Worm (Caenorhabditis elegans): ENCODE results near the gene eri-1.

eri-1 gene

ce11 chrIV:410420-410891 is 9.3 kb downstream of the eri-1 start, which contains the start of gene T07A9.12:
Gene T07A9.12 (plus strand): TSS chrIV:410867.
- TF ChIP-seq ztf-29 (GFP tag; IDR thresholded peaks at IDR 0.05): peak; percentile 54; the same call in 1 of the 2 replicates
- no peak for TF ChIP-seq tab-1 (GFP tag; IDR thresholded peaks at IDR 0.05)
- TF ChIP-seq ref-1 (GFP tag; conservative IDR thresholded peaks at IDR 0.05): no peak
- peak; percentile 77 for TF ChIP-seq cog-1 (tag; optimal IDR thresholded peaks at IDR 0.05)
- TF ChIP-seq med-1 (GFP tag; optimal IDR thresholded peaks at IDR 0.05; ENCODE audit: insufficient read depth): no peak
- no peak for TF ChIP-seq ztf-23 (GFP tag; IDR thresholded peaks at IDR 0.05)
- TF ChIP-seq T22C8.4 (GFP tag; IDR thresholded peaks at IDR 0.05): no peak
- 0 out of 2 replicates have a peak, but pooled peaks have one; percentile 39 for TF ChIP-seq flt-1 (GFP tag; IDR thresholded peaks at IDR 0.05)
- TF ChIP-seq klf-2 (GFP tag; conservative IDR thresholded peaks at IDR 0.05): no peak

- TF ChIP-seq cog-1 (tag; optimal IDR thresholded peaks at IDR 0.05) (no peak), med-1 (GFP tag; optimal IDR thresholded peaks at IDR 0.05; ENCODE audit: insufficient read depth) (no peak), T22C8.4 (GFP tag; IDR thresholded peaks at IDR 0.05) (no peak)
Measured at ce11 chrIV:409935-410334, 9.8 kb downstream of the eri-1 start, which contains the start of gene kgb-1. Gene kgb-1 (minus strand): TSS chrIV:410035.

DNA sequence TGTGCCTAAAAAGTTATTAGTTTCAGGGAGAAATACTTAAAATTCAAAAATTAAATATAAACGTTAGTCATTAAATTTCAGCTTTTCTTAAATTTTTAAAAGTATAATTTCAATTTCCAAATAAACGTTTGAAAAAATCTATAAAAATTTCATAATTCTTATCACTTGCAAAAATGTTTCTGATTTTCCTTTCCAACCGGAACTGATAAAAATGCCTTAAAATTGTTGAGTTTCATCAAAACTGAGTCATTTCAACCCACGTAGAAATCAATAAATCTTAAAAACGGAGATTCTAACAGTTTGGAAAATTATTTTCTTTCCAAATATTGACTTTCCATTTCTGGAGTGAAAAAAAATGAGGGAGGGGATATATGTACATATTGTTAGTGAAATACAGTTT is 10.9 kb downstream of the eri-1 start:
- no peak for TF ChIP-seq ztf-23 (GFP tag; IDR thresholded peaks at IDR 0.05)
- TF ChIP-seq flt-1 (GFP tag; IDR thresholded peaks at IDR 0.05): no peak
- no peak for TF ChIP-seq klf-2 (GFP tag; conservative IDR thresholded peaks at IDR 0.05)
- TF ChIP-seq tab-1 (GFP tag; IDR thresholded peaks at IDR 0.05): no peak
- no peak for TF ChIP-seq ref-1 (GFP tag; conservative IDR thresholded peaks at IDR 0.05)
- no peak for TF ChIP-seq ztf-29 (GFP tag; IDR thresholded peaks at IDR 0.05)
- no peak for TF ChIP-seq T22C8.4 (GFP tag; IDR thresholded peaks at IDR 0.05)
- TF ChIP-seq med-1 (GFP tag; optimal IDR thresholded peaks at IDR 0.05; ENCODE audit: insufficient read depth): no peak
- no peak for TF ChIP-seq cog-1 (tag; optimal IDR thresholded peaks at IDR 0.05)

DNA sequence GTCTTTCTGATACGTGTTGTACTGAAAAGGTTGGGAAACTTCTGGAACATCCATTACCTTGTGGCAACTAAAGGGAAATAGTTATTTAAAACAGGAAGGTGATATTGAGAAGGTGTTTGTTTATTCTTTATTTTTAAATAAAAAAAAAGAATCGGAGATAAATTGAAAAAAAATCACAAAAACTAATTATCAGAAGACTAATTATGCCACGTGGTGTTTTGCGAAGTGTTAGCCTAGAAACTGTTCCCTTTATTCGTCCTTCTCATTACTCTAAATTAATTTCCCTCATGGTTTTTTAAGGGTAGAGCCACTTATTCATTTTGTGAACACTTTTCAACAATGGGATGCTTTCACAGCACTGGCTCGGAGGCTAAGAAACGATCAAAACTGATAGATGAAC is 18.4 kb downstream of the eri-1 start, which contains the start of gene gpa-4:
TSS of gene gpa-4 (plus strand) at position 301 of the 400 bp plus-strand sequence.
- no peak for TF ChIP-seq ref-1 (GFP tag; conservative IDR thresholded peaks at IDR 0.05)
- no peak for TF ChIP-seq ztf-29 (GFP tag; IDR thresholded peaks at IDR 0.05)
- no peak for TF ChIP-seq med-1 (GFP tag; optimal IDR thresholded peaks at IDR 0.05; ENCODE audit: insufficient read depth)
- no peak for TF ChIP-seq T22C8.4 (GFP tag; IDR thresholded peaks at IDR 0.05)
- no peak for TF ChIP-seq klf-2 (GFP tag; conservative IDR thresholded peaks at IDR 0.05)
- no peak for TF ChIP-seq cog-1 (tag; optimal IDR thresholded peaks at IDR 0.05)
- TF ChIP-seq tab-1 (GFP tag; IDR thresholded peaks at IDR 0.05): no peak
- TF ChIP-seq flt-1 (GFP tag; IDR thresholded peaks at IDR 0.05): no peak

ce11 chrIV:396373-396772 is 23.4 kb downstream of the eri-1 start, which contains the start of gene rrp-8:
Gene rrp-8 (plus strand): TSS chrIV:396545.
- TF ChIP-seq ztf-23 (GFP tag; IDR thresholded peaks at IDR 0.05) (no peak), flt-1 (GFP tag; IDR thresholded peaks at IDR 0.05) (no peak), tab-1 (GFP tag; IDR thresholded peaks at IDR 0.05) (no peak), ztf-29 (GFP tag; IDR thresholded peaks at IDR 0.05) (no peak), med-1 (GFP tag; optimal IDR thresholded peaks at IDR 0.05; ENCODE audit: insufficient read depth) (no peak), ref-1 (GFP tag; conservative IDR thresholded peaks at IDR 0.05) (no peak), T22C8.4 (GFP tag; IDR thresholded peaks at IDR 0.05) (no peak)

DNA sequence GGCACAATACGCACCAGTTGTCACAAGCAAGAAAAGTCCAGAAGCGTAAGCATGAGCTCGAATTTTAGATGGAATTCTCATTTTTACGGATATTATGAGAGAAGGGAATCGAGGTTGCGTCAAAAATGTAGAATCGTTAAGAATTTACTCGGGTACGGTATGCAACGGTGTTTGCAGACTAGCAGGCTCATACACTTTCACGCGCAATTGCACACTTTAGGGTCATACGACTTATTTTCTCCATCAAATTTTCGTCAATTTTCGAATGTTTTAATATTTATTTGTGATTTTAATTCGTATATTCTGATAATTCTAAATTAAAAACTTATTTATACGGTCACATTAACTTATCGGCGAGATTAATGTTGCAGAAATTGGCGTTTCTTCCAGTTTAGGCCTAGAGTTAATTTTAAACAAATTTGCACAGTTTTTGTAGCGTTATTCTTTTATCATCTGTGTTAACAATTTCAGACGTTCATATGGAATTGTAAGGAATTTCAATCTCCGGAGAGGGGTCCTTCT is 26.3 kb downstream of the eri-1 start, which contains the start of the genes T07A9.15 and nog-1:
TSS of gene T07A9.15 (minus strand) at position 138 of the 522 bp plus-strand sequence.
TSS of gene nog-1 (plus strand) at position 472 of the 522 bp plus-strand sequence.
- TF ChIP-seq flt-1 (GFP tag; IDR thresholded peaks at IDR 0.05) (0 out of 2 replicates have a peak, but pooled peaks have one; percentile 57), ztf-23 (GFP tag; IDR thresholded peaks at IDR 0.05) (peak; percentile 27; the same call in 1 of the 2 replicates), T22C8.4 (GFP tag; IDR thresholded peaks at IDR 0.05) (no peak)

DNA sequence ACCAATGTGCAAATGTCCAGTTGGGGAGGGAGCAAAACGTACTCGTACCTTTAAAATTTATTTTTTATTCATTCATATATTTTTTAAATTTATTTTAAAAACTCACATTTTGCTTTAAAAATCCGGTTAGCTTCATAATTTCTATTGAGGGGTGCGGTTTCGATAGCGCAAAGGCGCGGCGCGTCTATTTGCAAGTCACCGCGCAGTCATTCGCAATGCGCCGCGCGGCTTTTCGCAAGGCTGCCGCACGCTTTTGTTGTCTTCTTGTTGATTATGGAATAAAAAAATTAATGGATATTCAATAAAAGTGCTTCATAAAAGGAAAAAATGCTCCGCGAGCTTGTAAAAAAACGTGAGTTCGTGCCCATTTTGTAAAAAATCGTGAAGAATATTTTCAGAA is 29.5 kb downstream of the eri-1 start, which contains the start of the genes ears-2 and uncp-18:
TSS of gene ears-2 (minus strand) at position 190 of the 400 bp plus-strand sequence.
TSS of gene uncp-18 (plus strand) at position 282 of the 400 bp plus-strand sequence.
- peak; percentile 98 for TF ChIP-seq med-1 (GFP tag; optimal IDR thresholded peaks at IDR 0.05; ENCODE audit: insufficient read depth)
- peak; percentile 98 for TF ChIP-seq ztf-23 (GFP tag; IDR thresholded peaks at IDR 0.05)
- TF ChIP-seq T22C8.4 (GFP tag; IDR thresholded peaks at IDR 0.05): peak; percentile 96
- TF ChIP-seq flt-1 (GFP tag; IDR thresholded peaks at IDR 0.05): peak; percentile 95
- TF ChIP-seq cog-1 (tag; optimal IDR thresholded peaks at IDR 0.05): peak; percentile 95
- TF ChIP-seq klf-2 (GFP tag; conservative IDR thresholded peaks at IDR 0.05): peak; percentile 99
- peak; percentile 87 for TF ChIP-seq ref-1 (GFP tag; conservative IDR thresholded peaks at IDR 0.05)
- peak; percentile 97 for TF ChIP-seq ztf-29 (GFP tag; IDR thresholded peaks at IDR 0.05)
- TF ChIP-seq tab-1 (GFP tag; IDR thresholded peaks at IDR 0.05): peak; percentile 97

DNA sequence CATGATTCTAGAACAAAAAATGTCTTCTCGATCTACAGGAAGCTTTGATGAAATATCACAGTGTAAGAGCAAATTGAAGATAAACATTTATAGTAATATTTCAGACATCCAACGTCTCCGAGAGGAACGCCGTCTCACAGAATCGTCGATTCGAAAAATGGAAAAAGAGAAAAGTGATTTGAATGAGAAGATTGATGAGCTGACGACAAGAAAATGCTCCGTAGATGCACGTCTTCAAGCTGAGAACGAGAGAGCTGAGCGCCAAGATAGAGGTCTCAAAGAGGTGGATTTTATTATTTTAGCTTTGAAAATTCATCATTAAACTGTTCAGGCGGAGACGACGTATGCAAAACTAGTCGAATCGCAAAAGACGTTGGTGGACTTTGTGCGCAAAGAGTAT is 31.7 kb downstream of the eri-1 start, which contains the start of gene ssna-1:
TSS of gene ssna-1 (plus strand) at position 12 of the 400 bp plus-strand sequence.
- TF ChIP-seq ref-1 (GFP tag; conservative IDR thresholded peaks at IDR 0.05): no peak
- TF ChIP-seq flt-1 (GFP tag; IDR thresholded peaks at IDR 0.05): 0 out of 2 replicates have a peak, but pooled peaks have one; percentile 38
- TF ChIP-seq cog-1 (tag; optimal IDR thresholded peaks at IDR 0.05): no peak
- no peak for TF ChIP-seq ztf-29 (GFP tag; IDR thresholded peaks at IDR 0.05)
- TF ChIP-seq klf-2 (GFP tag; conservative IDR thresholded peaks at IDR 0.05): no peak
- TF ChIP-seq T22C8.4 (GFP tag; IDR thresholded peaks at IDR 0.05): no peak
- no peak for TF ChIP-seq ztf-23 (GFP tag; IDR thresholded peaks at IDR 0.05)
- no peak for TF ChIP-seq tab-1 (GFP tag; IDR thresholded peaks at IDR 0.05)
- TF ChIP-seq med-1 (GFP tag; optimal IDR thresholded peaks at IDR 0.05; ENCODE audit: insufficient read depth): no peak

- no peak for TF ChIP-seq ref-1 (GFP tag; conservative IDR thresholded peaks at IDR 0.05)
- no peak for TF ChIP-seq med-1 (GFP tag; optimal IDR thresholded peaks at IDR 0.05; ENCODE audit: insufficient read depth)
- no peak for TF ChIP-seq tab-1 (GFP tag; IDR thresholded peaks at IDR 0.05)
- no peak for TF ChIP-seq flt-1 (GFP tag; IDR thresholded peaks at IDR 0.05)
- no peak for TF ChIP-seq ztf-23 (GFP tag; IDR thresholded peaks at IDR 0.05)
- no peak for TF ChIP-seq cog-1 (tag; optimal IDR thresholded peaks at IDR 0.05)
- TF ChIP-seq klf-2 (GFP tag; conservative IDR thresholded peaks at IDR 0.05): no peak
- TF ChIP-seq T22C8.4 (GFP tag; IDR thresholded peaks at IDR 0.05): no peak
- TF ChIP-seq ztf-29 (GFP tag; IDR thresholded peaks at IDR 0.05): no peak
Measured at ce11 chrIV:387283-388048, 32.3 kb downstream of the eri-1 start.
